Worm (Caenorhabditis elegans) whole organism, early embryonic: Measurements from ENCODE around the gene kreg-1.

ENCODE experiments used
- F13C5.2 ChIP-seq: sonication (generic microtip); optimal IDR thresholded peaks from 2 replicates; lab custom pipeline; 2017; ENCODE audit warnings: mild to moderate bottlenecking, missing genetic modification characterization, inconsistent platforms, missing compliant biosample characterization
- ama-1 ChIP-seq: fragments of 150-350 bp; optimal IDR thresholded peaks from 2 replicates; lab custom pipeline; 2014
- ceh-36 ChIP-seq: sonication (generic microtip); optimal IDR thresholded peaks from 2 replicates; lab custom pipeline; 2016; ENCODE audit warnings: missing genetic modification characterization, inconsistent platforms, missing compliant biosample characterization

DNA sequence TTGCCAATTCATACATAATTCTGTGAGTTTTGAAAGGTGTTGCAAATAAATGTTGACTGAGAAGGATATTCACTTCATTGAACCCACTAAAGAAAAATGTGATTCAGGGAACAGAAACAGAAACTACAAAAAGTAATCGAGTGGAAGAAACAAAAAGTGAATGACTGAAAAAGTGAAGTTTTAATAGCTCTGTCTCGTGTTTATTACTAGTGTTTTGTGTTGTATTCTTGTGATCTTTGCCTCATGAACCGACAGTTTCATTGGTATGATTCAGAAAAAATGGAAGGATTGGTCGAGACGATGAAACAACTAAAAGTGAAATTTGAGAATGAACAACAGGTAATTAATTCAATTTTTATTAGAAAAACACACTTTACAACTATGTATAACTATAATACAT is 31.7 kb upstream of the kreg-1 start:
- no peak for TF ChIP-seq F13C5.2
- TF ChIP-seq ama-1: no peak
- TF ChIP-seq ceh-36 (tag; lab: Kevin White, UChicago): no peak
